Fruit fly (Drosophila melanogaster) whole organism, prepupa: ENCODE results near the gene CG33639.

Experiments used
- CG10631 ChIP-seq: fragments of 200-800 bp; sonication (Bioruptor generic); optimal IDR thresholded peaks from 2 replicates; lab custom pipeline; 2016; ENCODE audit warnings: missing biosample characterization, missing genetic modification characterization
- CG11294 ChIP-seq: fragments of 200-800 bp; sonication (Bioruptor generic); IDR thresholded peaks from 2 replicates; pipeline ENCODE4 v1.3.6; 2022; ENCODE audit warnings: missing biosample characterization, missing genetic modification characterization
- CG1621 ChIP-seq: fragments of 200-800 bp; sonication (Bioruptor generic); optimal IDR thresholded peaks from 3 replicates; lab custom pipeline; 2018; ENCODE audit warnings: missing biosample characterization, mild to moderate bottlenecking, missing genetic modification characterization
- CG16779 ChIP-seq: fragments of 200-800 bp; sonication (Bioruptor generic); optimal IDR thresholded peaks from 3 replicates; lab custom pipeline; 2017; ENCODE audit warnings: missing biosample characterization, mild to moderate bottlenecking, missing genetic modification characterization
- CG3032 ChIP-seq: fragments of 200-800 bp; optimal IDR thresholded peaks from 2 replicates; lab custom pipeline; 2019; ENCODE audit warnings: missing biosample characterization, mild to moderate bottlenecking, missing genetic modification characterization, moderate library complexity
- CG32006 ChIP-seq: fragments of 200-800 bp; sonication (Bioruptor generic); optimal IDR thresholded peaks from 3 replicates; lab custom pipeline; 2017; ENCODE audit warnings: missing biosample characterization, mild to moderate bottlenecking, missing genetic modification characterization
- CG34406 ChIP-seq: fragments of 200-800 bp; sonication (Bioruptor generic); optimal IDR thresholded peaks from 3 replicates; lab custom pipeline; 2016; ENCODE audit warnings: missing biosample characterization, missing genetic modification characterization
- CG3919 ChIP-seq: fragments of 200-800 bp; sonication (Bioruptor generic); optimal IDR thresholded peaks from 3 replicates; lab custom pipeline; 2016; ENCODE audit warnings: missing biosample characterization, missing genetic modification characterization
- CG4318 ChIP-seq: fragments of 200-800 bp; sonication (Bioruptor generic); optimal IDR thresholded peaks from 3 replicates; lab custom pipeline; 2017; ENCODE audit warnings: missing biosample characterization, mild to moderate bottlenecking, missing genetic modification characterization
- CG6163 ChIP-seq: fragments of 200-800 bp; sonication (Bioruptor generic); IDR thresholded peaks from 3 replicates; pipeline ENCODE4 v1.3.6; 2022; ENCODE audit warnings: missing biosample characterization, missing genetic modification characterization
- CG6792 ChIP-seq: fragments of 200-800 bp; sonication (Bioruptor generic); optimal IDR thresholded peaks from 3 replicates; lab custom pipeline; 2016; ENCODE audit warnings: missing biosample characterization, missing genetic modification characterization
- CG6854 ChIP-seq: fragments of 200-800 bp; sonication (Bioruptor generic); optimal IDR thresholded peaks from 2 replicates; lab custom pipeline; 2017; ENCODE audit warnings: missing biosample characterization, mild to moderate bottlenecking, missing genetic modification characterization
- CG7368 ChIP-seq: fragments of 200-800 bp; sonication (Bioruptor generic); optimal IDR thresholded peaks from 3 replicates; lab custom pipeline; 2016; ENCODE audit warnings: missing biosample characterization, missing genetic modification characterization
- CG8119 ChIP-seq: fragments of 200-800 bp; sonication (Bioruptor generic); IDR thresholded peaks from 3 replicates; pipeline ENCODE4 v1.3.6; 2022; ENCODE audit warnings: missing biosample characterization, missing genetic modification characterization
- CG8632 ChIP-seq: fragments of 200-800 bp; sonication (Bioruptor generic); optimal IDR thresholded peaks from 3 replicates; lab custom pipeline; 2016; ENCODE audit warnings: missing biosample characterization, missing genetic modification characterization
- Eip75B ChIP-seq: fragments of 200-800 bp; sonication (Bioruptor generic); optimal IDR thresholded peaks from 3 replicates; lab custom pipeline; 2016; ENCODE audit warnings: missing biosample characterization, missing genetic modification characterization
- Eip78C ChIP-seq: fragments of 200-800 bp; sonication (Bioruptor generic); peaks from one replicate; lab custom pipeline; 2016; ENCODE audit warnings: missing biosample characterization, missing genetic modification characterization
- Ets21C ChIP-seq: fragments of 200-800 bp; sonication (Bioruptor generic); optimal IDR thresholded peaks from 3 replicates; lab custom pipeline; 2016; ENCODE audit warnings: missing biosample characterization, missing genetic modification characterization
- Ets96B ChIP-seq: fragments of 200-800 bp; optimal IDR thresholded peaks from 2 replicates; lab custom pipeline; 2019; ENCODE audit warnings: missing biosample characterization, mild to moderate bottlenecking, missing genetic modification characterization, moderate library complexity
- Gug ChIP-seq: fragments of 200-800 bp; sonication (Bioruptor generic); IDR thresholded peaks from 2 replicates; pipeline ENCODE4 v1.3.6; 2022; ENCODE audit warnings: missing biosample characterization, missing genetic modification characterization
- Hr38 ChIP-seq: sonication (Bioruptor generic); optimal IDR thresholded peaks from 2 replicates; lab custom pipeline; 2016; ENCODE audit warnings: missing biosample characterization, missing genetic modification characterization
- Lpt ChIP-seq: fragments of 200-800 bp; sonication (Bioruptor generic); optimal IDR thresholded peaks from 3 replicates; lab custom pipeline; 2016; ENCODE audit warnings: missing biosample characterization, missing genetic modification characterization
- OdsH ChIP-seq: fragments of 200-800 bp; sonication (Bioruptor generic); optimal IDR thresholded peaks from 3 replicates; lab custom pipeline; 2016; ENCODE audit warnings: missing biosample characterization, missing genetic modification characterization
- Sox102F ChIP-seq: fragments of 200-800 bp; sonication (Bioruptor generic); optimal IDR thresholded peaks from 2 replicates; lab custom pipeline; 2016; ENCODE audit warnings: missing biosample characterization, mild to moderate bottlenecking, missing genetic modification characterization
- Sox14 ChIP-seq: fragments of 200-800 bp; sonication (Bioruptor generic); optimal IDR thresholded peaks from 3 replicates; lab custom pipeline; 2016; ENCODE audit warnings: missing biosample characterization, missing genetic modification characterization
- Sox15 ChIP-seq: fragments of 200-800 bp; sonication (Bioruptor generic); optimal IDR thresholded peaks from 3 replicates; lab custom pipeline; 2016; ENCODE audit warnings: missing biosample characterization, missing genetic modification characterization
- cyc ChIP-seq: fragments of 200-800 bp; sonication (Bioruptor generic); optimal IDR thresholded peaks from 3 replicates; lab custom pipeline; 2016; ENCODE audit warnings: missing biosample characterization, missing genetic modification characterization
- dac ChIP-seq: fragments of 200-800 bp; sonication (Bioruptor generic); optimal IDR thresholded peaks from 2 replicates; lab custom pipeline; 2017; ENCODE audit warnings: missing biosample characterization, mild to moderate bottlenecking, missing genetic modification characterization
- dsx ChIP-seq: fragments of 200-800 bp; optimal IDR thresholded peaks from 3 replicates; lab custom pipeline; 2019; ENCODE audit warnings: missing biosample characterization, mild to moderate bottlenecking, missing genetic modification characterization, moderate library complexity; ENCODE audit not compliant: poor library complexity, severe bottlenecking
- esn ChIP-seq: fragments of 200-800 bp; sonication (Bioruptor generic); optimal IDR thresholded peaks from 2 replicates; lab custom pipeline; 2016; ENCODE audit warnings: missing biosample characterization, mild to moderate bottlenecking, missing genetic modification characterization, moderate library complexity
- fkh ChIP-seq: fragments of 200-800 bp; sonication (Bioruptor generic); optimal IDR thresholded peaks from 3 replicates; lab custom pipeline; 2017; ENCODE audit warnings: missing biosample characterization, mild to moderate bottlenecking, missing genetic modification characterization, moderate library complexity
- lz ChIP-seq: fragments of 200-800 bp; sonication (Bioruptor generic); optimal IDR thresholded peaks from 3 replicates; lab custom pipeline; 2016; ENCODE audit warnings: missing biosample characterization, missing genetic modification characterization
- net ChIP-seq: fragments of 200-800 bp; sonication (Bioruptor generic); optimal IDR thresholded peaks from 3 replicates; lab custom pipeline; 2016; ENCODE audit warnings: missing biosample characterization, missing genetic modification characterization
- pdm3 ChIP-seq: fragments of 200-800 bp; sonication (Bioruptor generic); optimal IDR thresholded peaks from 3 replicates; lab custom pipeline; 2016; ENCODE audit warnings: missing biosample characterization, missing genetic modification characterization
- salr ChIP-seq, 2 experiments: fragments of 200-800 bp; sonication (Bioruptor generic); optimal IDR thresholded peaks; 3 replicates each; lab custom pipeline; 2016 to 2018; ENCODE audit warnings: missing biosample characterization in 2 of 2, missing genetic modification characterization in 2 of 2, mild to moderate bottlenecking in 1 of 2
- topi ChIP-seq: fragments of 200-800 bp; sonication (Bioruptor generic); optimal IDR thresholded peaks from 3 replicates; lab custom pipeline; 2016; ENCODE audit warnings: missing biosample characterization, missing genetic modification characterization
- vri ChIP-seq: fragments of 200-800 bp; sonication (Bioruptor generic); optimal IDR thresholded peaks from 3 replicates; lab custom pipeline; 2016; ENCODE audit warnings: missing biosample characterization, mild to moderate bottlenecking, missing genetic modification characterization

Gene CG33639

DNA sequence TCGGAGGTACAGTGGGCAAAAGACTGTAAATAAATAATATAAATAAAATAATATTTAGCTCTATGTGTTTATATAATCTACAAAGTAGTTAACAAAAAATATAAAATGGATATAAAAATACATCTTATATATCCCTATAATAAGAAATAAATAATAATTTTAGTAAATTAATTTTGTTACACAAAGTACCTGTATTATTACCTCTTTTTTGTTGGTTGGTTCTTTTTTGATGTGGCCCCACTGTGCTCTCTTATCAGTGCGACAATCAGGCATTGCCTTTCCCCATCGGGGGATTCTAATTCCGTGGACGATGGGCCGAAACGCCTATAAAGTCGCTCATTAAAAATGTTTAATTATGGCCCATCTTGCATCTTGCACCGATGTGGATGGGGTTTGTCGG, 18.3 kb downstream of the CG33639 start:
- peak; percentile 9 for TF ChIP-seq CG3032 (tag; lab: Kevin White, UChicago)
- TF ChIP-seq CG11294 (GFP tag; lab: Robert Waterston, UW) = no peak

DNA sequence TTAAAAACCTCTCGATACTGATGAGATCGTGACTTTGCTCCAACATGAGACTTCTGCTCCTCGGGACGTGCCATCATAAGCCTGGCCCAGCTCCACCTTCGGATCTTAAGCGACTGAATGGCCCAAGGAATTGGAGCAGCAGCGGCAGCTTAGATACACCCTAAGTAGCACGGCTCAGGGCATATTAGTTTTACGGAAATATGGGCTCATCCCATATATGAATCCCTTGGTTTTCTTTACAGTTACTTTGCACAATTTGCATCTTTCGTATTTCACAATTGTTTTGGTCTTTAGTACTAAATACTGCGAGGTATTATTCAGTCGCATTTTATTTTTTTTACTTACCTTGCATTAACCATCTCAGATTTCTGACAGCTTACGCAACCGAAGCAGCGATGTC, 20.8 kb downstream of the CG33639 start, which contains the start of gene Hesr:
Gene Hesr (minus strand): TSS at position 101 of the 400 bp plus-strand sequence.
- no peak for TF ChIP-seq OdsH (GFP tag; lab: Kevin White, UChicago)
- TF ChIP-seq Ets21C (GFP tag; lab: Kevin White, UChicago) = no peak
- TF ChIP-seq lz (GFP tag; lab: Kevin White, UChicago) = no peak
- no peak for TF ChIP-seq CG34406 (GFP tag; lab: Kevin White, UChicago)
- TF ChIP-seq pdm3 (GFP tag; lab: Kevin White, UChicago) = no peak
- TF ChIP-seq CG1621 = no peak
- no peak for TF ChIP-seq CG16779 (tag; lab: Kevin White, UChicago)
- no peak for TF ChIP-seq CG8119 (GFP tag; lab: Robert Waterston, UW)
- TF ChIP-seq CG3919 (GFP tag; lab: Kevin White, UChicago) = no peak
- TF ChIP-seq salr (GFP tag; optimal IDR thresholded peaks at IDR 0.05; lab: Kevin White, UChicago) = no peak
- TF ChIP-seq esn (GFP tag; lab: Kevin White, UChicago) = no peak
- no peak for TF ChIP-seq Sox15
- TF ChIP-seq Sox14 (GFP tag; lab: Kevin White, UChicago) = no peak
- TF ChIP-seq cyc (GFP tag; lab: Kevin White, UChicago) = no peak
- no peak for TF ChIP-seq CG4318 (GFP tag; lab: Kevin White, UChicago)
- TF ChIP-seq topi (GFP tag; lab: Kevin White, UChicago) = no peak
- no peak for TF ChIP-seq dsx (GFP tag; lab: Kevin White, UChicago)
- no peak for TF ChIP-seq Ets96B (tag; lab: Kevin White, UChicago)
- no peak for TF ChIP-seq CG10631 (GFP tag; lab: Kevin White, UChicago)
- no peak for TF ChIP-seq Eip78C (GFP tag; lab: Kevin White, UChicago)

DNA sequence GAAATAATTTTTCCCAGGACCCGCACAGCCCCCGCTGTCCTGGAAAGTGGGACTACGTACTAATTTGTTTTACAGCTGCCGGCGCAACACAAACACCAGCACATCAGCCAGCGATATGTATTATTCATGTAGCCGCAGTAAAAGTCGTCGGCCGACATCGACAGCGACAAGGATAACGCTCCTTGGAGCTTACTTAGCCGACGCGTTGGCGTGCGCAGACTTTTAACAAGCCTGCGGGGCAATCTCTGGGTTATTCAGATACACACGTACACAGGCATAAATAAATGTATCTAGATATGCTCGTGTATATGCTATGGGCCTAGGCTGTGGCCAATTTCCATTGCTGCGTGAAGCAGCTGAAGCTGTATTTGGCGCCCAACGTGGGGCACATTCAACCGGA, 28.2 kb downstream of the CG33639 start:
- TF ChIP-seq salr (GFP tag; optimal IDR thresholded peaks at IDR 0.05; lab: Kevin White, UChicago) (no peak), fkh (GFP tag; lab: Kevin White, UChicago) (no peak), CG8632 (GFP tag; lab: Kevin White, UChicago) (no peak), lz (GFP tag; lab: Kevin White, UChicago) (no peak), Gug (no peak), pdm3 (GFP tag; lab: Kevin White, UChicago) (no peak), Eip75B (GFP tag; lab: Kevin White, UChicago) (no peak), Ets21C (GFP tag; lab: Kevin White, UChicago) (no peak), vri (GFP tag; lab: Kevin White, UChicago) (no peak), CG6854 (GFP tag; lab: Kevin White, UChicago) (no peak), CG7368 (GFP tag; lab: Kevin White, UChicago) (no peak), CG32006 (GFP tag; lab: Kevin White, UChicago) (no peak), Hr38 (GFP tag; lab: Kevin White, UChicago) (no peak), CG1621 (no peak), Sox102F (no peak), dac (GFP tag; lab: Kevin White, UChicago) (no peak), CG6163 (GFP tag; lab: Robert Waterston, UW) (no peak), Eip78C (GFP tag; lab: Kevin White, UChicago) (no peak), topi (GFP tag; lab: Kevin White, UChicago) (no peak)

DNA sequence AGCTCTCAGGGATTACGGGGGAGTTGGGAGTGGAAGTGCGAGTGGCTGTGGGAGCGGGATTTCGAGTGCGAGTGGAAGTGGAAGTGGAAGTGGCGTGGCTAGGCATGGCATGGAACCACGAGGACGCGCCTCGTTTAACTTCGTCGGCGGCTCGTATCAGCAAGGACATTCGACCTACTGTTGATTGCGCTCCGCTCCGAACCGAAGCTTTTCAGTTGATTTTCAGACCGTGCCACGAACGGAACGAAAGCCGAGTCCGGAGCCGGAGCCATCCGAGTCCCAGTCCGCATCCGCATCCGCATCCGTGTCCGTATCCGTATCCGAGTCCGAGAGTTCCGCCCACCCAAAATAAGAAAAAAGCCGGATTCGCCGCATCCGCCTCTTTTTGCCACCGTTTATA, 39.9 kb downstream of the CG33639 start:
- TF ChIP-seq net (GFP tag; lab: Kevin White, UChicago) (no peak), Eip75B (GFP tag; lab: Kevin White, UChicago) (no peak), CG6792 (GFP tag; lab: Kevin White, UChicago) (no peak), CG7368 (GFP tag; lab: Kevin White, UChicago) (no peak), Lpt (GFP tag; lab: Kevin White, UChicago) (no peak)
- TF ChIP-seq, all 60 proteins: peak for 0
